Fruit fly (Drosophila melanogaster) whole organism, embryonic: ENCODE results near the gene RtcB.

Experiments
- Awh ChIP-seq: fragments of 200-800 bp; sonication (Bioruptor generic); IDR thresholded peaks from 2 replicates; pipeline ENCODE4, ENCODE4 v1.3.6; 2022; ENCODE audit warnings: missing biosample characterization, missing genetic modification characterization
- B-H2 ChIP-seq: fragments of 200-800 bp; sonication (Bioruptor generic); optimal IDR thresholded peaks from 2 replicates; lab custom pipeline; 2018; ENCODE audit warnings: missing biosample characterization, mild to moderate bottlenecking, missing genetic modification characterization
- CG12744 ChIP-seq: fragments of 200-800 bp; sonication (Bioruptor generic); optimal IDR thresholded peaks from 2 replicates; lab custom pipeline; 2016; ENCODE audit warnings: missing biosample characterization, missing genetic modification characterization
- CG15073 ChIP-seq: fragments of 200-800 bp; sonication (Bioruptor generic); optimal IDR thresholded peaks from 2 replicates; lab custom pipeline; 2016; ENCODE audit warnings: missing biosample characterization, missing genetic modification characterization
- CG17612 ChIP-seq: fragments of 200-800 bp; sonication (Bioruptor generic); IDR thresholded peaks from 2 replicates; pipeline ENCODE4 v1.3.6; 2022; ENCODE audit warnings: missing biosample characterization, missing genetic modification characterization
- CG1832 ChIP-seq: fragments of 200-800 bp; sonication (Bioruptor generic); optimal IDR thresholded peaks from 2 replicates; lab custom pipeline; 2017; ENCODE audit warnings: missing biosample characterization, mild to moderate bottlenecking, missing genetic modification characterization, inconsistent platforms
- CG2202 ChIP-seq: fragments of 200-800 bp; sonication (Bioruptor generic); optimal IDR thresholded peaks from 2 replicates; lab custom pipeline; 2018; ENCODE audit warnings: missing biosample characterization, mild to moderate bottlenecking, missing genetic modification characterization
- CG2712 ChIP-seq: fragments of 200-800 bp; optimal IDR thresholded peaks from 3 replicates; lab custom pipeline; 2019; ENCODE audit warnings: missing biosample characterization, mild to moderate bottlenecking, missing genetic modification characterization, moderate library complexity
- CG30020 ChIP-seq: fragments of 200-800 bp; optimal IDR thresholded peaks from 2 replicates; lab custom pipeline; 2019; ENCODE audit warnings: missing biosample characterization, mild to moderate bottlenecking, missing genetic modification characterization, moderate library complexity
- CG32767 ChIP-seq: fragments of 200-800 bp; sonication (Bioruptor generic); IDR thresholded peaks from 2 replicates; pipeline ENCODE4 v1.3.6; 2022; ENCODE audit warnings: missing biosample characterization, missing genetic modification characterization
- CG34224 ChIP-seq: fragments of 200-800 bp; sonication (Bioruptor generic); IDR thresholded peaks from 3 replicates; pipeline ENCODE4 v1.3.6; 2022; ENCODE audit warnings: missing biosample characterization, missing genetic modification characterization; ENCODE audit not compliant: partially characterized antibody
- CG3995 ChIP-seq: fragments of 200-800 bp; sonication (Bioruptor generic); optimal IDR thresholded peaks from 3 replicates; lab custom pipeline; 2016; ENCODE audit warnings: missing biosample characterization, missing genetic modification characterization
- CG42726 ChIP-seq: fragments of 200-800 bp; sonication (Bioruptor generic); IDR thresholded peaks from 2 replicates; pipeline ENCODE4 v1.3.6; 2022; ENCODE audit warnings: missing biosample characterization, missing genetic modification characterization; ENCODE audit not compliant: partially characterized antibody
- CG4282 ChIP-seq: fragments of 200-800 bp; sonication (Bioruptor generic); optimal IDR thresholded peaks from 2 replicates; lab custom pipeline; 2016; ENCODE audit warnings: missing biosample characterization, missing genetic modification characterization
- CG7839 ChIP-seq: fragments of 200-800 bp; sonication (Bioruptor generic); optimal IDR thresholded peaks from 3 replicates; lab custom pipeline; 2018; ENCODE audit warnings: missing biosample characterization, mild to moderate bottlenecking, missing genetic modification characterization, moderate library complexity
- CG8290 ChIP-seq, 3 experiments: fragments of 200-800 bp; sonication (Bioruptor generic); optimal IDR thresholded peaks; 2 replicates each; lab custom pipeline; 2016 to 2019; ENCODE audit warnings: missing biosample characterization in 3 of 3, missing genetic modification characterization in 3 of 3, mild to moderate bottlenecking in 2 of 3, moderate library complexity in 1 of 3
- CG9215 ChIP-seq: fragments of 200-800 bp; sonication (Bioruptor generic); IDR thresholded peaks from 2 replicates; pipeline ENCODE4 v1.3.6; 2022; ENCODE audit warnings: missing biosample characterization, missing genetic modification characterization
- D19A ChIP-seq: fragments of 200-800 bp; optimal IDR thresholded peaks from 3 replicates; lab custom pipeline; 2019; ENCODE audit warnings: missing biosample characterization, mild to moderate bottlenecking, missing genetic modification characterization, moderate library complexity
- Dip3 ChIP-seq: fragments of 200-800 bp; sonication (Bioruptor generic); optimal IDR thresholded peaks from 3 replicates; lab custom pipeline; 2016; ENCODE audit warnings: missing biosample characterization, missing genetic modification characterization
- Drgx ChIP-seq: fragments of 200-800 bp; sonication (Bioruptor generic); IDR thresholded peaks from 2 replicates; pipeline ENCODE4 v1.3.6; 2022; ENCODE audit warnings: missing biosample characterization, missing genetic modification characterization
- Ets97D ChIP-seq: fragments of 200-800 bp; sonication (Bioruptor generic); optimal IDR thresholded peaks from 3 replicates; lab custom pipeline; 2016; ENCODE audit warnings: missing biosample characterization, missing genetic modification characterization
- Fer1 ChIP-seq: fragments of 200-800 bp; sonication (Bioruptor generic); optimal IDR thresholded peaks from 2 replicates; lab custom pipeline; 2017; ENCODE audit warnings: missing biosample characterization, mild to moderate bottlenecking, missing genetic modification characterization
- H2.0 ChIP-seq: fragments of 200-800 bp; sonication (Bioruptor generic); IDR thresholded peaks from 2 replicates; pipeline ENCODE4 v1.3.6; 2022; ENCODE audit warnings: missing biosample characterization, missing genetic modification characterization
- Hsf ChIP-seq: fragments of 200-800 bp; sonication (Bioruptor generic); optimal IDR thresholded peaks from 3 replicates; lab custom pipeline; 2016; ENCODE audit warnings: missing biosample characterization, missing genetic modification characterization
- NC2β ChIP-seq: fragments of 200-800 bp; sonication (Bioruptor generic); optimal IDR thresholded peaks from 2 replicates; lab custom pipeline; 2016; ENCODE audit warnings: missing biosample characterization, missing genetic modification characterization
- Neu2 ChIP-seq: fragments of 200-800 bp; sonication (Bioruptor generic); optimal IDR thresholded peaks from 3 replicates; lab custom pipeline; 2016; ENCODE audit warnings: missing biosample characterization, missing genetic modification characterization, borderline replicate concordance
- Pdp1 ChIP-seq, 2 experiments: fragments of 200-800 bp; sonication (Bioruptor generic); optimal IDR thresholded peaks; 3 replicates each; lab custom pipeline; 2016; ENCODE audit warnings: missing biosample characterization in 2 of 2, missing genetic modification characterization in 2 of 2, mild to moderate bottlenecking in 1 of 2, moderate library complexity in 1 of 2
- Sin3A ChIP-seq: fragments of >200 bp; optimal IDR thresholded peaks from 2 replicates; lab custom pipeline; 2018
- Six4 ChIP-seq: fragments of 200-800 bp; sonication (Bioruptor generic); optimal IDR thresholded peaks from 2 replicates; lab custom pipeline; 2016; ENCODE audit warnings: missing biosample characterization, missing genetic modification characterization
- Taf1 ChIP-seq: fragments of 200-800 bp; sonication (Bioruptor generic); IDR thresholded peaks from 2 replicates; pipeline ENCODE4 v1.3.6; 2022; ENCODE audit warnings: missing biosample characterization, missing genetic modification characterization
- YL-1 ChIP-seq: fragments of 200-800 bp; sonication (Bioruptor generic); optimal IDR thresholded peaks from 3 replicates; lab custom pipeline; 2017; ENCODE audit warnings: missing biosample characterization, mild to moderate bottlenecking, missing genetic modification characterization
- bbx ChIP-seq: fragments of 200-800 bp; sonication (Bioruptor generic); IDR thresholded peaks from 2 replicates; pipeline ENCODE4 v1.3.6; 2022; ENCODE audit warnings: missing biosample characterization, missing genetic modification characterization; ENCODE audit not compliant: partially characterized antibody
- chinmo ChIP-seq: fragments of 200-800 bp; sonication (Bioruptor generic); IDR thresholded peaks from 4 replicates; pipeline ENCODE4 v1.3.6; 2022; ENCODE audit warnings: missing biosample characterization, missing genetic modification characterization; ENCODE audit not compliant: partially characterized antibody
- dimm ChIP-seq: fragments of 200-800 bp; sonication (Bioruptor generic); IDR thresholded peaks from 2 replicates; pipeline ENCODE4 v1.3.6; 2022; ENCODE audit warnings: missing biosample characterization, missing genetic modification characterization
- ems ChIP-seq: fragments of 200-800 bp; sonication (Bioruptor generic); optimal IDR thresholded peaks from 3 replicates; lab custom pipeline; 2016; ENCODE audit warnings: missing biosample characterization, missing genetic modification characterization
- gcm ChIP-seq: fragments of 200-800 bp; sonication (Bioruptor generic); optimal IDR thresholded peaks from 2 replicates; lab custom pipeline; 2019; ENCODE audit warnings: missing biosample characterization, mild to moderate bottlenecking, missing genetic modification characterization, moderate library complexity
- gsb-n ChIP-seq: fragments of 200-800 bp; sonication (Bioruptor generic); optimal IDR thresholded peaks from 3 replicates; lab custom pipeline; 2018; ENCODE audit warnings: missing biosample characterization, mild to moderate bottlenecking, missing genetic modification characterization
- jing ChIP-seq: fragments of 200-800 bp; sonication (Bioruptor generic); optimal IDR thresholded peaks from 2 replicates; lab custom pipeline; 2018; ENCODE audit warnings: missing biosample characterization, mild to moderate bottlenecking, missing genetic modification characterization
- pb ChIP-seq: fragments of 200-800 bp; sonication (Bioruptor generic); optimal IDR thresholded peaks from 3 replicates; lab custom pipeline; 2016; ENCODE audit warnings: missing biosample characterization, missing genetic modification characterization
- phol ChIP-seq: fragments of 200-800 bp; sonication (Bioruptor generic); optimal IDR thresholded peaks from 3 replicates; lab custom pipeline; 2018; ENCODE audit warnings: missing biosample characterization, mild to moderate bottlenecking, missing genetic modification characterization, moderate library complexity
- pzg ChIP-seq: fragments of 200-800 bp; sonication (Bioruptor generic); optimal IDR thresholded peaks from 3 replicates; lab custom pipeline; 2018; ENCODE audit warnings: missing biosample characterization, mild to moderate bottlenecking, missing genetic modification characterization, moderate library complexity
- sens ChIP-seq: fragments of 200-800 bp; sonication (Bioruptor generic); peaks from one replicate; lab custom pipeline; 2016; ENCODE audit warnings: missing biosample characterization, missing genetic modification characterization
- so ChIP-seq: fragments of 200-800 bp; sonication (Bioruptor generic); IDR thresholded peaks from 3 replicates; pipeline ENCODE4 v1.3.6; 2022; ENCODE audit warnings: missing biosample characterization, missing genetic modification characterization
- sqz ChIP-seq: fragments of 200-800 bp; sonication (Bioruptor generic); optimal IDR thresholded peaks from 3 replicates; lab custom pipeline; 2018; ENCODE audit warnings: missing biosample characterization, mild to moderate bottlenecking, missing genetic modification characterization
- stwl ChIP-seq: fragments of 200-800 bp; sonication (Bioruptor generic); optimal IDR thresholded peaks from 3 replicates; lab custom pipeline; 2018; ENCODE audit warnings: missing biosample characterization, mild to moderate bottlenecking, missing genetic modification characterization, moderate library complexity
- sug ChIP-seq: fragments of 200-800 bp; optimal IDR thresholded peaks from 2 replicates; lab custom pipeline; 2019; ENCODE audit warnings: missing biosample characterization, mild to moderate bottlenecking, missing genetic modification characterization, moderate library complexity
- tin ChIP-seq: fragments of 200-800 bp; sonication (Bioruptor generic); optimal IDR thresholded peaks from 3 replicates; lab custom pipeline; 2016; ENCODE audit warnings: missing biosample characterization, missing genetic modification characterization
- tna ChIP-seq: fragments of 200-800 bp; sonication (Bioruptor generic); IDR thresholded peaks from 2 replicates; pipeline ENCODE4 v1.3.6; 2022; ENCODE audit warnings: missing biosample characterization, missing genetic modification characterization; ENCODE audit not compliant: partially characterized antibody
- yki ChIP-seq: fragments of >200 bp; optimal IDR thresholded peaks from 3 replicates; lab custom pipeline; 2018

The RtcB gene

DNA sequence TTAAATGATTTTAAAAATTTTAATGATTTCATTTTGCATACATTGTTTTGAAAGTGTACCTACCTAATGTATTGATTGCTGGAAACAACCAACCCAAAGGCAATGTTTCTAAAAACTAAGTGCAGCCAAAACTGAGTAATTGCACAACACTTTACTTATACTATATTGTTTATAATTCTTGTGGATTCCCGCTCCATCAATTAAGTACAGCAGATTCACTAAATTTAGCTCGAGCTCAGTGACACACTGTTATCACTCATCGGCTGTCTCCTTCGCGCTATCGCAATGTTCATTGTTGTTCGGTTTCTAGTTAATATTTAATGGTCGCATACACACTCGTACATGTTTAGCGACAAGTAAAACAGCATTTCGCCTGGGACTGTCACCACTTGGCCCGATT lies 25.3 kb downstream of the RtcB start:
- TF ChIP-seq gsb-n (tag; lab: Kevin White, UChicago) (no peak), Sin3A (lab: Kevin White, UChicago) (no peak), Pdp1 (GFP tag; optimal IDR thresholded peaks at IDR 0.05; lab: Kevin White, UChicago) (peak in 1 of 2 experiments; percentile 6)

DNA sequence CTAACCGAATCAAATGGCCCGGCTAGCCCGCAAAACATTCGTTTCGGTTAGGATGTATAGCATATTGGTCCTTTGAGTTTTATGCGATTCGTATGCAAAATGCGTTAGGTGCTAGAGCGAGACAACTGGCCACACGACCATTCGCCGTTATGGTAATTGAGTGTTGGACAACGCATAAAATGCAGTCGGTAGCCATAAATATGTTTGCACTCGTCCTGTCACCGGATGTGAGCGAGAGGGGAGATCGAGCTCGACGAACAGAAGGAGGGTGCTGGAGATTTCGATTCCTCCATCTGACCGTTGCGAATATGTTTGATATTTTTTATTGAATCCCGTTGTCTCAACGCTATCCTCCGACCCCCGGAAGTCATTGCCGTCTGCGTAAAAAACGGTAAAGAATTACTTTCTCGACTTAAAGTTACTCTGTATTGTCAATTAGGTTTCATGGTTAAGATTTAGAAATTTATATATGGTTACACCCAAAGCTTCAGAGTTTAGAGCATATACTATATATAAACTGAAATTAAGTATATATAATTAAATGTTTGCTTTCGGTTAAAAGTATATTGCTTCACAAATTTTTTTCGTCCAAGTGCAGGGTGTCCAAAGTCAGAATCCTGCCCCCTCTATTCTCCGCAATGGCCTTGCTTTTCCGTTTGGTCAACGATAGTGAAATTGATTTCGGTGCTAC lies 27.6 kb downstream of the RtcB start:
- peak; percentile 5 for TF ChIP-seq CG2712 (tag; lab: Kevin White, UChicago)
- TF ChIP-seq Ets97D = peak; percentile 66
- TF ChIP-seq Six4 (GFP tag; lab: Kevin White, UChicago) = no peak
- no peak for TF ChIP-seq CG9215 (GFP tag; lab: Robert Waterston, UW)
- peak; percentile 18 for TF ChIP-seq CG1832
- TF ChIP-seq CG15073 (GFP tag; lab: Kevin White, UChicago) = no peak
- no peak for TF ChIP-seq dimm (GFP tag; lab: Robert Waterston, UW)
- no peak for TF ChIP-seq pb (GFP tag; lab: Kevin White, UChicago)
- TF ChIP-seq H2.0 (GFP tag; lab: Robert Waterston, UW) = no peak
- peak; percentile 16 for TF ChIP-seq D19A (tag; lab: Kevin White, UChicago)
- no peak for TF ChIP-seq Fer1 (GFP tag; lab: Kevin White, UChicago)
- peak; percentile 9 for TF ChIP-seq CG8290 (GFP tag; optimal IDR thresholded peaks at IDR 0.05; lab: Kevin White, UChicago)
- no peak for TF ChIP-seq CG8290 (tag; optimal IDR thresholded peaks at IDR 0.05; lab: Kevin White, UChicago)
- TF ChIP-seq Dip3 (GFP tag; lab: Kevin White, UChicago) = no peak
- no peak for TF ChIP-seq chinmo
- peak; percentile 67 for TF ChIP-seq phol (tag; lab: Kevin White, UChicago)
- TF ChIP-seq Hsf (GFP tag; lab: Kevin White, UChicago) = no peak
- TF ChIP-seq Drgx (GFP tag; lab: Robert Waterston, UW) = no peak
- TF ChIP-seq gcm (GFP tag; lab: Kevin White, UChicago) = no peak
- no peak for TF ChIP-seq Taf1 (GFP tag; lab: Robert Waterston, UW)
- TF ChIP-seq jing (GFP tag; lab: Kevin White, UChicago) = no peak
- no peak for TF ChIP-seq so (GFP tag; lab: Robert Waterston, UW)
- TF ChIP-seq yki (lab: Kevin White, UChicago) = no peak
- TF ChIP-seq CG3995 (GFP tag; lab: Kevin White, UChicago) = no peak
- TF ChIP-seq stwl (tag; lab: Kevin White, UChicago) = peak; percentile 90
- peak; percentile 7 for TF ChIP-seq CG7839
- no peak for TF ChIP-seq sug (tag; lab: Kevin White, UChicago)
- no peak for TF ChIP-seq CG34224 (GFP tag; lab: Robert Waterston, UW)
- peak; percentile 24 for TF ChIP-seq sens (GFP tag; lab: Kevin White, UChicago)
- TF ChIP-seq pzg (GFP tag; lab: Kevin White, UChicago) = no peak
- TF ChIP-seq B-H2 (GFP tag; lab: Kevin White, UChicago) = no peak
- no peak for TF ChIP-seq tna (GFP tag; lab: Robert Waterston, UW)
- TF ChIP-seq bbx = no peak
- TF ChIP-seq tin = no peak
- peak; percentile 9 for TF ChIP-seq sqz
- no peak for TF ChIP-seq CG4282 (GFP tag; lab: Kevin White, UChicago)
- no peak for TF ChIP-seq CG30020
- TF ChIP-seq CG2202 (tag; lab: Kevin White, UChicago) = no peak
- no peak for TF ChIP-seq Neu2 (GFP tag; lab: Kevin White, UChicago)
- TF ChIP-seq Awh (GFP tag; lab: Robert Waterston, UW) = no peak
- no peak for TF ChIP-seq CG12744
- TF ChIP-seq CG32767 (GFP tag; lab: Robert Waterston, UW) = no peak
- no peak for TF ChIP-seq CG17612 (GFP tag; lab: Robert Waterston, UW)
- no peak for TF ChIP-seq CG42726 (GFP tag; lab: Robert Waterston, UW)
- no peak for TF ChIP-seq YL-1
- TF ChIP-seq NC2β (GFP tag; lab: Kevin White, UChicago) = no peak
- TF ChIP-seq ems = no peak
- TF ChIP-seq gsb-n (tag; lab: Kevin White, UChicago) = no peak
